Fruit fly (Drosophila melanogaster): ENCODE results near the gene OtopLc.
A peak's percentile ranks its signal among the peaks of the same experiment; 100 is the strongest.

The OtopLc gene

DNA sequence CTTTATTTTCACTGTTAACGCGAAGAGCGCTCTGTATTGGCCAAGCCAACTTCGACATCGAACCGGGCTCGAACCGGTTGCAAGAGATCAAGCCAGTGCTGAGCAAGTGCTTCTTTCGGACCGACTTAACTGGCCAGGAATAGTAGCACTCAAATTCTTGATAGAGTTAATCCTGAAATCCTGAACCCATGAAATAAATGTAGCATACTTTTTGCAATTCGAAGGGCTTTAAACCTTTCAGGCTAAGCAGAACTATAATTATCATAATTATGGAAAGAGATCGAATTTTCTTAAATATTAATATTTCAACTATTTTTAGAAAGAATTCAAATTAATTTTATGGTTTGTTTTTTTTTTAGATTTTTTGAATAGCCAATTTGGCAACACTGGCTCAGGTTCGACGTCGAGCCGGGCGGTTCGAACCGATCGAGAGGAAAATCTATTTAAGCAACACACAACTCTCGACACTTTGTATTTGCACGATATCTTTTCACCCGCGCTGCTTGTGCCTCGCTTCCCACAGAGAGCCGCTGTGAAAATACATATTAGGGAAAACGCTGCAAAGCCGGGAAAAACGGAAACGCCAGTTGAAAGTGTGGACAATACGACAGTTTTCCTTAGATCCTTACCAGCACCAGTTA is 35.5 kb upstream of the OtopLc start, which contains the start of gene AdamTS-B (continued):
- TF ChIP-seq Hr78 (GFP tag; optimal IDR thresholded peaks at IDR 0.05) (no peak), rgr (GFP tag; optimal IDR thresholded peaks at IDR 0.05) (peak; percentile 35), Jra (GFP tag; optimal IDR thresholded peaks at IDR 0.05) (no peak), Dif (GFP tag; optimal IDR thresholded peaks at IDR 0.05; ENCODE audit: partially characterized antibody) (no peak), CrebA (GFP tag; optimal IDR thresholded peaks at IDR 0.05; ENCODE audit: borderline replicate concordance) (no peak), fru (GFP tag; optimal IDR thresholded peaks at IDR 0.05) (peak; percentile 72), Vsx2 (GFP tag; optimal IDR thresholded peaks at IDR 0.05; ENCODE audit: partially characterized antibody) (no peak), Dfd (GFP tag; optimal IDR thresholded peaks at IDR 0.05) (no peak), ey (GFP tag; optimal IDR thresholded peaks at IDR 0.05) (peak; percentile 51), jim (GFP tag; optimal IDR thresholded peaks at IDR 0.05) (no peak), h (GFP tag; optimal IDR thresholded peaks at IDR 0.05) (peak; percentile 49), Rel (GFP tag; optimal IDR thresholded peaks at IDR 0.05) (no peak), Rel (tag; optimal IDR thresholded peaks at IDR 0.05) (no peak), lola (GFP tag; optimal IDR thresholded peaks at IDR 0.05) (no peak), dsf (GFP tag; optimal IDR thresholded peaks at IDR 0.05; ENCODE audit: borderline replicate concordance) (no peak)

dm6 chrX:5696436-5697022 is 33.9 kb upstream of the OtopLc start:
- no peak for TF ChIP-seq lola (GFP tag; optimal IDR thresholded peaks at IDR 0.05)
- peak; percentile 60 for TF ChIP-seq Hr83 (GFP tag; optimal IDR thresholded peaks at IDR 0.05; ENCODE audit: poor library complexity, severe bottlenecking)
- TF ChIP-seq ey (GFP tag; optimal IDR thresholded peaks at IDR 0.05): peak; percentile 98
- no peak for TF ChIP-seq N (GFP tag; optimal IDR thresholded peaks at IDR 0.05)
- no peak for TF ChIP-seq Dif (GFP tag; optimal IDR thresholded peaks at IDR 0.05; ENCODE audit: partially characterized antibody)
- TF ChIP-seq dl (GFP tag; optimal IDR thresholded peaks at IDR 0.05; ENCODE audit: insufficient read depth in 1 of 2, partially characterized antibody in 2 of 2): no peak
- peak; percentile 92 for TF ChIP-seq woc (GFP tag; optimal IDR thresholded peaks at IDR 0.05)
- TF ChIP-seq foxo (GFP tag; optimal IDR thresholded peaks at IDR 0.05): peak; percentile 86 to 99
- TF ChIP-seq pan (optimal IDR thresholded peaks at IDR 0.05): no peak
- peak; percentile 98 for TF ChIP-seq fru (GFP tag; optimal IDR thresholded peaks at IDR 0.05)
- peak; percentile 93 for TF ChIP-seq Jra (GFP tag; optimal IDR thresholded peaks at IDR 0.05)
- peak; percentile 99 for TF ChIP-seq sv (GFP tag; optimal IDR thresholded peaks at IDR 0.05)
- TF ChIP-seq Sp1 (GFP tag; optimal IDR thresholded peaks at IDR 0.05): peak; percentile 93
- TF ChIP-seq h (GFP tag; optimal IDR thresholded peaks at IDR 0.05): peak; percentile 98
- TF ChIP-seq Hr78 (GFP tag; optimal IDR thresholded peaks at IDR 0.05): no peak
- peak; percentile 88 for TF ChIP-seq brk (GFP tag; optimal IDR thresholded peaks at IDR 0.05)
- TF ChIP-seq OdsH (GFP tag; optimal IDR thresholded peaks at IDR 0.05): peak; percentile 95
- TF ChIP-seq Myc (optimal IDR thresholded peaks at IDR 0.05): no peak
- TF ChIP-seq HLH106 (tag; optimal IDR thresholded peaks at IDR 0.05): peak; percentile 79
- TF ChIP-seq Hnf4 (GFP tag; optimal IDR thresholded peaks at IDR 0.05): peak; percentile 97
- peak; percentile 94 for TF ChIP-seq dmrt93B (GFP tag; optimal IDR thresholded peaks at IDR 0.05)
- peak; percentile 87 for TF ChIP-seq Mio (GFP tag; optimal IDR thresholded peaks at IDR 0.05)
- peak; percentile 94 for TF ChIP-seq sage (GFP tag; optimal IDR thresholded peaks at IDR 0.05)
- peak; percentile 98 for TF ChIP-seq br (GFP tag; optimal IDR thresholded peaks at IDR 0.05)
- TF ChIP-seq dsf (GFP tag; optimal IDR thresholded peaks at IDR 0.05; ENCODE audit: borderline replicate concordance): peak; percentile 89
- peak; percentile 82 for TF ChIP-seq Rel (GFP tag; optimal IDR thresholded peaks at IDR 0.05)
- peak; percentile 38 for TF ChIP-seq Rel (tag; optimal IDR thresholded peaks at IDR 0.05)
- TF ChIP-seq GATAd (GFP tag; optimal IDR thresholded peaks at IDR 0.05): peak; percentile 90
- TF ChIP-seq Abd-B (GFP tag; optimal IDR thresholded peaks at IDR 0.05): no peak
- no peak for TF ChIP-seq Dfd (GFP tag; optimal IDR thresholded peaks at IDR 0.05)
- TF ChIP-seq tai (GFP tag; optimal IDR thresholded peaks at IDR 0.05): no peak
- peak; percentile 90 for TF ChIP-seq CG32264 (GFP tag; optimal IDR thresholded peaks at IDR 0.05)
- peak; percentile 93 for TF ChIP-seq CG9705 (GFP tag; optimal IDR thresholded peaks at IDR 0.05)
- no peak for TF ChIP-seq Vsx2 (GFP tag; optimal IDR thresholded peaks at IDR 0.05; ENCODE audit: partially characterized antibody)
- TF ChIP-seq jim (GFP tag; optimal IDR thresholded peaks at IDR 0.05): peak; percentile 67
- no peak for TF ChIP-seq CrebA (GFP tag; optimal IDR thresholded peaks at IDR 0.05; ENCODE audit: borderline replicate concordance)
- TF ChIP-seq usp (GFP tag; optimal IDR thresholded peaks at IDR 0.05): no peak
- peak; percentile 97 for TF ChIP-seq rgr (GFP tag; optimal IDR thresholded peaks at IDR 0.05)
- TF ChIP-seq psq (GFP tag; optimal IDR thresholded peaks at IDR 0.05): peak; percentile 93
